Fruit fly (Drosophila melanogaster) Kc167 (cell line): Measurements from ENCODE around the gene Dbp73D.

Experiments
- Myc ChIP-seq: fragments of >200 bp; optimal IDR thresholded peaks from 2 replicates; lab custom pipeline; 2017; ENCODE audit warnings: missing external identifiers
- Sin3A ChIP-seq: fragments of >200 bp; optimal IDR thresholded peaks from 2 replicates; lab custom pipeline; 2018; ENCODE audit warnings: missing external identifiers
- h ChIP-seq: fragments of >200 bp; optimal IDR thresholded peaks from 3 replicates; lab custom pipeline; 2018; ENCODE audit warnings: missing external identifiers
- insv ChIP-seq: fragments of >200 bp; optimal IDR thresholded peaks from 3 replicates; lab custom pipeline; 2018; ENCODE audit warnings: missing external identifiers
- psq ChIP-seq: fragments of >200 bp; optimal IDR thresholded peaks from 2 replicates; lab custom pipeline; 2017; ENCODE audit warnings: missing external identifiers
- ttk ChIP-seq: sonication (Bioruptor generic); optimal IDR thresholded peaks from 2 replicates; lab custom pipeline; 2017; ENCODE audit warnings: missing external identifiers

The Dbp73D gene

dm6 chr3L:16702866-16703265, 27.8 kb downstream of the Dbp73D start:
- TF ChIP-seq Sin3A (lab: Kevin White, UChicago): no peak
- TF ChIP-seq h (lab: Kevin White, UChicago): no peak
- TF ChIP-seq psq (lab: Kevin White, UChicago): no peak
- TF ChIP-seq insv (lab: Kevin White, UChicago): no peak
- no peak for TF ChIP-seq ttk (lab: Kevin White, UChicago)
- TF ChIP-seq Myc (lab: Kevin White, UChicago): no peak

- TF ChIP-seq Sin3A (lab: Kevin White, UChicago): no peak
- TF ChIP-seq psq (lab: Kevin White, UChicago): no peak
- TF ChIP-seq ttk (lab: Kevin White, UChicago): no peak
- TF ChIP-seq Myc (lab: Kevin White, UChicago): no peak
- no peak for TF ChIP-seq insv (lab: Kevin White, UChicago)
- no peak for TF ChIP-seq h (lab: Kevin White, UChicago)
Measured at dm6 chr3L:16699292-16700026, 31.2 kb downstream of the Dbp73D start.

dm6 chr3L:16698089-16698488, 32.5 kb downstream of the Dbp73D start:
- TF ChIP-seq Sin3A (lab: Kevin White, UChicago) (no peak), psq (lab: Kevin White, UChicago) (no peak), h (lab: Kevin White, UChicago) (no peak)

- TF ChIP-seq ttk (lab: Kevin White, UChicago) (no peak), Myc (lab: Kevin White, UChicago) (no peak), insv (lab: Kevin White, UChicago) (no peak), h (lab: Kevin White, UChicago) (no peak), Sin3A (lab: Kevin White, UChicago) (no peak), psq (lab: Kevin White, UChicago) (no peak)
Measured at dm6 chr3L:16697069-16697468, 33.5 kb downstream of the Dbp73D start.

- TF ChIP-seq h (lab: Kevin White, UChicago) (no peak), Sin3A (lab: Kevin White, UChicago) (no peak), Myc (lab: Kevin White, UChicago) (no peak), ttk (lab: Kevin White, UChicago) (no peak), insv (lab: Kevin White, UChicago) (no peak), psq (lab: Kevin White, UChicago) (no peak)
Measured at dm6 chr3L:16695076-16695847, 35.4 kb downstream of the Dbp73D start.

- TF ChIP-seq Sin3A (lab: Kevin White, UChicago) (no peak), ttk (lab: Kevin White, UChicago) (no peak), h (lab: Kevin White, UChicago) (no peak), insv (lab: Kevin White, UChicago) (no peak), Myc (lab: Kevin White, UChicago) (no peak), psq (lab: Kevin White, UChicago) (no peak)
Measured at dm6 chr3L:16693844-16694243, 36.8 kb downstream of the Dbp73D start.

dm6 chr3L:16690055-16690454, 40.6 kb downstream of the Dbp73D start:
- TF ChIP-seq Myc (lab: Kevin White, UChicago) (no peak), psq (lab: Kevin White, UChicago) (no peak), Sin3A (lab: Kevin White, UChicago) (no peak), h (lab: Kevin White, UChicago) (no peak), ttk (lab: Kevin White, UChicago) (no peak), insv (lab: Kevin White, UChicago) (no peak)

- no peak for TF ChIP-seq Myc (lab: Kevin White, UChicago)
- no peak for TF ChIP-seq Sin3A (lab: Kevin White, UChicago)
- TF ChIP-seq h (lab: Kevin White, UChicago): no peak
- TF ChIP-seq psq (lab: Kevin White, UChicago): no peak
- no peak for TF ChIP-seq insv (lab: Kevin White, UChicago)
- no peak for TF ChIP-seq ttk (lab: Kevin White, UChicago)
Measured at dm6 chr3L:16689491-16689890, 41.1 kb downstream of the Dbp73D start.

dm6 chr3L:16683007-16683406, 47.6 kb downstream of the Dbp73D start:
- TF ChIP-seq Myc (lab: Kevin White, UChicago) (no peak), psq (lab: Kevin White, UChicago) (no peak), h (lab: Kevin White, UChicago) (no peak), Sin3A (lab: Kevin White, UChicago) (no peak), ttk (lab: Kevin White, UChicago) (no peak), insv (lab: Kevin White, UChicago) (no peak)

dm6 chr3L:16682371-16682770, 48.2 kb downstream of the Dbp73D start:
- TF ChIP-seq insv (lab: Kevin White, UChicago): no peak
- no peak for TF ChIP-seq Myc (lab: Kevin White, UChicago)
- no peak for TF ChIP-seq psq (lab: Kevin White, UChicago)
- no peak for TF ChIP-seq Sin3A (lab: Kevin White, UChicago)
- TF ChIP-seq h (lab: Kevin White, UChicago): no peak
- no peak for TF ChIP-seq ttk (lab: Kevin White, UChicago)

dm6 chr3L:16679492-16680120, 51.0 kb downstream of the Dbp73D start:
- no peak for TF ChIP-seq psq (lab: Kevin White, UChicago)
